Worm (Caenorhabditis elegans) whole organism, L3 larva: ENCODE data around the gene fmi-1.

Experiments
- aly-2 ChIP-seq: fragments of 150-350 bp; optimal IDR thresholded peaks from 2 replicates; lab custom pipeline; 2014; ENCODE audit warnings: missing biosample characterization, missing genetic modification characterization
- fkh-10 ChIP-seq: sonication (generic microtip); optimal IDR thresholded peaks from 2 replicates; lab custom pipeline; 2017; ENCODE audit warnings: missing biosample characterization, missing genetic modification reagents, missing genetic modification characterization
- lin-39 ChIP-seq: fragments of 150-350 bp; optimal IDR thresholded peaks from 2 replicates; lab custom pipeline; 2018; ENCODE audit warnings: missing biosample characterization, missing genetic modification reagents, missing genetic modification characterization
- nhr-12 ChIP-seq: fragments of 150-350 bp; optimal IDR thresholded peaks from 2 replicates; lab custom pipeline; 2014; ENCODE audit warnings: missing biosample characterization, missing genetic modification characterization
- nhr-237 ChIP-seq: fragments of 150-350 bp; optimal IDR thresholded peaks from 2 replicates; lab custom pipeline; 2014; ENCODE audit warnings: missing biosample characterization, missing genetic modification characterization
- nhr-76 ChIP-seq: fragments of 150-350 bp; sonication (generic microtip); optimal IDR thresholded peaks from 5 replicates; lab custom pipeline; 2014; ENCODE audit warnings: missing biosample characterization, missing genetic modification characterization
- ztf-11 ChIP-seq: fragments of 150-350 bp; optimal IDR thresholded peaks from 2 replicates; lab custom pipeline; 2014; ENCODE audit warnings: missing biosample characterization, missing genetic modification characterization

DNA sequence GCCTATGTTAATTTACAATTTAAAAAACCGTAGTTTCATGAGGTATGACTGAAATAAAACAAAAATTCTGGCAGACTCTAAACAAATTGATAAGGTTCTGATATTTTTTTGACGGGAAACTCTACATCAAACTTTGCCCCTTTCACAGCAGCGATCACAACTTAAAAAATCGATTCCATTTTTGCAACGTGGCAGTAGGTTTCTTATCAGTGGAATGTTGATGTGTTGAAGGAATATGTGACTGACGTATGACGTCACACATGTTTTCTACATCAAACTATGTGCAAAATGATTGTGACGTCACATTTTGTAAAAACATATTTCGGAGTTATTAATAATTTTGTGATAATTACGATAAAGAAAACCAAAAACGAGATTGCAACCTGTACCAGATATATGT lies 7.0 kb upstream of the fmi-1 start:
- TF ChIP-seq ztf-11 (tag; lab: Kevin White, UChicago) (no peak), lin-39 (tag; lab: Kevin White, UChicago) (no peak), nhr-237 (tag; lab: Kevin White, UChicago) (no peak), aly-2 (tag; lab: Kevin White, UChicago) (no peak), fkh-10 (no peak), nhr-76 (no peak), nhr-12 (tag; lab: Kevin White, UChicago) (no peak)
